Worm (Caenorhabditis elegans): ENCODE results near the gene aass-1.

aass-1 gene

DNA sequence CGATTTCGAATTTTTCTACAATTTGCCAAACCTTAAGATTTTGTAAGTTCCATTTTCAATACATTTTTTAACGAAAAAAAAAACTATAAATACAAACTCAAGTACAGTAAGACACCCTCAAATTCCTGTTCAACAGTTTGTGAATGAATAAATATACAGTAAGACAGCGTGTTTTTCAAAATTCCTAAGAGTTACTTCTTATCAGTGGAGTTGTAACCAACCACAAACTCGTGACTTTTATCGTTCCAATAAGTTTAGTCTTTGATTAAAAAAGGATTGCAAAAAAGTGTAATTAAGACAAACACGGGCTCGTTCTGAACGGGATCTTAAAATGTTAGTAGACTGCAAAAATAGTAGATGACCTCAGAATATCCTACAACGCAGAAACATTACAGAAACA lies 30.2 kb downstream of the aass-1 start:
- no peak for TF ChIP-seq daf-16 (GFP tag; optimal IDR thresholded peaks at IDR 0.05)
- TF ChIP-seq daf-16 (tag; optimal IDR thresholded peaks at IDR 0.05) = peak; percentile 78
- no peak for TF ChIP-seq F49E8.2 (tag; optimal IDR thresholded peaks at IDR 0.05; ENCODE audit: borderline replicate concordance)
- TF ChIP-seq nhr-48 (tag; optimal IDR thresholded peaks at IDR 0.05) = no peak
- TF ChIP-seq unc-39 (tag; optimal IDR thresholded peaks at IDR 0.05) = no peak
- TF ChIP-seq zag-1 (tag; optimal IDR thresholded peaks at IDR 0.05) = no peak
- peak; percentile 54 for TF ChIP-seq pqm-1 (tag; optimal IDR thresholded peaks at IDR 0.05)
- TF ChIP-seq attf-4 (tag; optimal IDR thresholded peaks at IDR 0.05) = no peak
- TF ChIP-seq hlh-11 (tag; optimal IDR thresholded peaks at IDR 0.05) = peak; percentile 28
- peak; percentile 57 for TF ChIP-seq nhr-77 (tag; optimal IDR thresholded peaks at IDR 0.05)
- no peak for TF ChIP-seq F37D6.2 (tag; optimal IDR thresholded peaks at IDR 0.05)
- TF ChIP-seq dve-1 (tag; optimal IDR thresholded peaks at IDR 0.05; ENCODE audit: insufficient read depth) = peak; percentile 48
- no peak for TF ChIP-seq madf-5 (GFP tag; IDR thresholded peaks at IDR 0.05)
- TF ChIP-seq F26F4.8 (GFP tag; conservative IDR thresholded peaks at IDR 0.05) = no peak
- TF ChIP-seq nhr-6 (tag; optimal IDR thresholded peaks at IDR 0.05) = no peak
- no peak for TF ChIP-seq Y105C5A.15 (GFP tag; IDR thresholded peaks at IDR 0.05)
- no peak for TF ChIP-seq skn-1 (tag; optimal IDR thresholded peaks at IDR 0.05)
- peak; percentile 64 for TF ChIP-seq nhr-28 (tag; optimal IDR thresholded peaks at IDR 0.05)

DNA sequence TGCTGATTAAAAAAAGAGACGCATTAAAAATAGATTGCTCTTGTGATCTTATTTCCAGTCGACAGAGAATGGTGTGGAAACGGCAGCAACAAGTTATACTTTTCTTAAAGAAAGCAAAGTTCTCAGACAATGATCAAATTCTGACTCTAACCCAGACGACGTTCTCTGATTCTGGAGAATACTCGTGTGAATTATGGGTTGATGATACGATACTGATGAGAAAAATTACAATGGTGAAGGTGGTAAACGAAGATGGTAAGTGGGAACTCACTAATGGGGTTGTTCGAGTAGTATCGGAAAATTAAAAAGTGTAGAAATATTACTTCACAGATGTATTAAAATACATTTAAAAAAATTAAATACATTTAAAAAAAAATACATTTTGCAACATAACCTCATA lies 33.3 kb downstream of the aass-1 start:
- TF ChIP-seq unc-62 (GFP tag; optimal IDR thresholded peaks at IDR 0.05 in 1 of 2) = peak in 1 of 2 experiments; percentile 64
- TF ChIP-seq unc-62 (tag; optimal IDR thresholded peaks at IDR 0.05) = no peak
- no peak for TF ChIP-seq spr-1 (tag; optimal IDR thresholded peaks at IDR 0.05)
- TF ChIP-seq lin-29 (GFP tag; IDR thresholded peaks at IDR 0.05) = no peak
- TF ChIP-seq cey-2 (tag; optimal IDR thresholded peaks at IDR 0.05; ENCODE audit: borderline replicate concordance, insufficient read depth) = no peak
- TF ChIP-seq unc-130 (GFP tag; optimal IDR thresholded peaks at IDR 0.05) = no peak
- no peak for TF ChIP-seq skn-1 (tag; optimal IDR thresholded peaks at IDR 0.05)
- TF ChIP-seq jun-1 (tag; optimal IDR thresholded peaks at IDR 0.05) = no peak
- no peak for TF ChIP-seq mxl-3 (GFP tag; optimal IDR thresholded peaks at IDR 0.05)

DNA sequence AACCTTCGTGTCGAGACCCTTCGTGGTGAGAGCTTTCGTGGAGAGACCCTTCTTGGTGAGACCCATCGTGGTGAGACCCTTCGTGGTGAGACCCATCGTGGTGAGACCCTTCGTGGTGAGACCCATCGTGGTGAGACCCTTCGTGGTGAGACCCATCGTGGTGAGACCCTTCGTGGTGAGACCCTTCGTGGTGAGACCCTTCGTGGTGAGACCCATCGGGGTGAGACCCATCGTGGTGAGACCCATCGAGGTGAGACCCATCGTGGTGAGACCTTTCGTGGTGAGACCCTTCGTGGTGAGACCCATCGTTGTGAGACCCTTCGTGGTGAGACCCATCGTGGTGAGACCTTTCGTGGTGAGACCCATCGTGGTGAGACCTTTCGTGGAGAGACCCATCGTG lies 36.3 kb downstream of the aass-1 start:
- TF ChIP-seq egl-43 (GFP tag; IDR thresholded peaks at IDR 0.05) (0 out of 2 replicates have a peak, but pooled peaks have one; percentile 48), dmd-8 (GFP tag; IDR thresholded peaks at IDR 0.05) (0 out of 2 replicates have a peak, but pooled peaks have one; percentile 40), set-16 (GFP tag; IDR thresholded peaks at IDR 0.05) (peak; percentile 79)

DNA sequence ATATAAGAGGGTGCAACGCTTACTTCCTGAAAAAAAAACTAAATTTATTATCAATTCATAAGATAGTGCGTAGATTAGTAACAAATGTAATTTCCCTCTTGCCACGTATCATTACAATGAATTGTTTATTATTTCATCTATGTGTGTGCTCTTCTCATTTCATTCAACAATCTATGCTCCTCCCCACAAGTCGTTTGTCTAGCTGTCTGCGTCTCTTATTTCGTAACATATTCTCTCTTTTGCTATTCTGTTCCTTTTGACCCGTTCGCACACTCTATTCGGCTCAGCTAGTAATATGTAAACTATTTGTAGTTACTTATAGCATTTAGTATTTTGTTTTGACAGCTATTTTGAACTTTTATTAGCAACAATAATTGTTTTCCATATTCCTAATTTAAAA lies 37.1 kb downstream of the aass-1 start:
- peak; percentile 35 for TF ChIP-seq mes-2 (tag; optimal IDR thresholded peaks at IDR 0.05; ENCODE audit: poor library complexity, severe bottlenecking)
- peak in 1 of 2 experiments; percentile 61 for TF ChIP-seq unc-62 (GFP tag; optimal IDR thresholded peaks at IDR 0.05 in 1 of 2)
- TF ChIP-seq unc-62 (tag; optimal IDR thresholded peaks at IDR 0.05) = no peak
- TF ChIP-seq ctbp-1 (GFP tag; IDR thresholded peaks at IDR 0.05) = no peak
- no peak for TF ChIP-seq unc-39 (tag; optimal IDR thresholded peaks at IDR 0.05)
- TF ChIP-seq dve-1 (tag; optimal IDR thresholded peaks at IDR 0.05; ENCODE audit: insufficient read depth) = peak; percentile 62
- TF ChIP-seq aha-1 (tag) = peak; percentile 93
- TF ChIP-seq daf-16 (GFP tag; optimal IDR thresholded peaks at IDR 0.05) = no peak
- TF ChIP-seq daf-16 (tag; optimal IDR thresholded peaks at IDR 0.05) = peak; percentile 67
- TF ChIP-seq nhr-10 (tag; optimal IDR thresholded peaks at IDR 0.05) = no peak
- peak; percentile 12 for TF ChIP-seq nhr-28 (tag; optimal IDR thresholded peaks at IDR 0.05)
- TF ChIP-seq lsy-2 (tag; optimal IDR thresholded peaks at IDR 0.05) = peak in 1 of 2 experiments; percentile 44
- TF ChIP-seq hmg-1.1 (GFP tag; IDR thresholded peaks at IDR 0.05) = peak; percentile 18; the same call in 1 of the 2 replicates
- TF ChIP-seq nhr-6 (tag; optimal IDR thresholded peaks at IDR 0.05) = peak; percentile 5

DNA sequence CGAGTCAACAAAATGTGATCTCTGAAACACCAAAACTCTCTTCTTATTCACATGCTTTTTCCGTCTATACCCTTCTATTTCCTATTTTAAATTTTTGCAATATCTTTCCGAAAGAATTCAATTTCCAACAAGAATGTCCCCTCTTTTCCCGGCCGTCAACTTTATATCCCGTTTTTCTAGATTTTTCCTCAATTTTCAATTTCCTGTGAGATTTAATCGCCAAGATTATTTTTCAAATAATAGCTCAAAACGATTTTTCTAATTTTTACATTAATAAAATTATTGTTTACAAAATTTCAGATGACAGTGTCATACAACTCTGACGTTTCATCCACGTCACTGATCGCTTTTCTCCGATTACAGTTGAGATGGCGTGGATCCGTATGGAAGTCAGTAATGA lies 38.4 kb downstream of the aass-1 start, which contains the start of gene best-19:
Gene best-19, plus strand, starts transcription at position 301 of the 400 bp plus-strand sequence.
- no peak for TF ChIP-seq nhr-25 (tag; optimal IDR thresholded peaks at IDR 0.05; ENCODE audit: borderline replicate concordance, insufficient read depth)
- TF ChIP-seq snpc-4 (tag; optimal IDR thresholded peaks at IDR 0.05) = no peak
- TF ChIP-seq ceh-62 (tag; optimal IDR thresholded peaks at IDR 0.05) = no peak
- TF ChIP-seq lir-3 (tag; optimal IDR thresholded peaks at IDR 0.05) = no peak
- TF ChIP-seq php-3 (GFP tag; IDR thresholded peaks at IDR 0.05) = no peak
